Worm (Caenorhabditis elegans) whole organism, late embryonic: Measurements from ENCODE around the gene glr-6.

Experiments used
- C08G9.2 ChIP-seq: sonication (generic microtip); optimal IDR thresholded peaks from 2 replicates; lab custom pipeline; 2016; ENCODE audit warnings: mild to moderate bottlenecking, missing genetic modification characterization, moderate library complexity, missing compliant biosample characterization
- ama-1 ChIP-seq: fragments of 150-350 bp; optimal IDR thresholded peaks from 2 replicates; lab custom pipeline; 2014
- ceh-48 ChIP-seq: sonication (generic microtip); optimal IDR thresholded peaks from 2 replicates; lab custom pipeline; 2016; ENCODE audit warnings: missing genetic modification characterization, inconsistent platforms, missing compliant biosample characterization
- dmd-4 ChIP-seq: sonication (generic microtip); optimal IDR thresholded peaks from 2 replicates; lab custom pipeline; 2016; ENCODE audit warnings: borderline replicate concordance, missing genetic modification characterization, missing compliant biosample characterization
- fkh-10 ChIP-seq: fragments of 150-350 bp; optimal IDR thresholded peaks from 2 replicates; lab custom pipeline; 2014; ENCODE audit warnings: missing biosample characterization, missing genetic modification reagents, missing genetic modification characterization
- madf-2 ChIP-seq: sonication (generic microtip); optimal IDR thresholded peaks from 2 replicates; lab custom pipeline; 2017; ENCODE audit warnings: missing genetic modification characterization, missing compliant biosample characterization
- mec-3 ChIP-seq: sonication (generic microtip); optimal IDR thresholded peaks from 2 replicates; lab custom pipeline; 2016; ENCODE audit warnings: borderline replicate concordance, missing genetic modification characterization, missing compliant biosample characterization
- npax-4 ChIP-seq: sonication (generic microtip); optimal IDR thresholded peaks from 2 replicates; lab custom pipeline; 2016; ENCODE audit warnings: missing genetic modification characterization, missing compliant biosample characterization
- pag-3 ChIP-seq: sonication (generic microtip); optimal IDR thresholded peaks from 2 replicates; lab custom pipeline; 2016; ENCODE audit warnings: missing compliant biosample characterization, missing genetic modification characterization, borderline replicate concordance
- pha-4 ChIP-seq: fragments of 150-350 bp; optimal IDR thresholded peaks from 2 replicates; lab custom pipeline; 2018; ENCODE audit warnings: missing biosample characterization, missing genetic modification reagents, missing genetic modification characterization
- tbx-2 ChIP-seq: sonication (generic microtip); optimal IDR thresholded peaks from 2 replicates; lab custom pipeline; 2016; ENCODE audit warnings: missing genetic modification characterization, missing compliant biosample characterization
- unc-3 ChIP-seq, 2 experiments: fragments of 200-800 bp in 1 of 2; sonication (Bioruptor generic) in 1 of 2; sonication (generic microtip) in 1 of 2; conservative IDR thresholded peaks in 1 of 2; optimal IDR thresholded peaks in 1 of 2; 2 replicates each; pipeline versions ENCODE4 v1.3.6 to Lab custom; 2016 to 2022; ENCODE audit warnings: missing compliant biosample characterization in 2 of 2, missing genetic modification characterization in 2 of 2, missing genetic modification reagents in 1 of 2
- unc-86 ChIP-seq: sonication (generic microtip); optimal IDR thresholded peaks from 2 replicates; lab custom pipeline; 2016; ENCODE audit warnings: missing genetic modification characterization, missing compliant biosample characterization

DNA sequence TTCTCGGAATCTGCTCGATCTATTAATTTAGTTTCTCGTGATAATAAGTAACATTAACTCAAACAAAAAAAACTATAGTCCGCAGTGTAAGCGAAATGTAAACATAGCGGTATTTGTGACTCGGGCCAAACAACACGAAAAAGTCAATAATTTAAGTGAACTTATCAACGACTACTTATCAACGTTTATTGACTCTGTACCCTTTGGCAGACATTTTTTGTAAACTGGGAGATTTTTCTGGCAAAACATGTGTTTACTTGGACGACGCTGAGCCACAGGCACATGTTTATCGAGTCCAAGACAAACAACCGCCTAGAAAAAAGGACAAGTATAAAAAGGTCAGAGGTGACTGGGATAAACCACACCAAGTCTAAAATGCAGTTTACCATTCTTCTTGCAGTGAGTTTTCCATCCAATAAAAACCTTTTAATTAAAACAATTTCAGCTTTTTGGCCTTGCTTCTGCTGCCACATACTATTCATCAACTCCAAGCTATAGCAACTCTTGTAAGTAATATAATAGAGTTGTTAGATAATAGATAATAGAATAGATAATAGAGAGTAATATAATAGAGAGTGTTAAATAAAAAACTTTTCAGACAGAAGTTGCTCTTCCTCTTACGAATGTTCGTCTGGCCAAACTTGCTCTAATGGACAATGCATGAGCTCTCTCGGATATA lies 4.0 kb upstream of the glr-6 start, which contains the start of gene C53B7.3:
- no peak for TF ChIP-seq unc-86
- TF ChIP-seq ama-1 (lab: Kevin White, UChicago): no peak
- no peak for TF ChIP-seq mec-3
- no peak for TF ChIP-seq madf-2 (tag; lab: Kevin White, UChicago)
- no peak for TF ChIP-seq fkh-10 (GFP tag; lab: Kevin White, UChicago)
- no peak for TF ChIP-seq unc-3 (GFP tag; conservative IDR thresholded peaks at IDR 0.05; lab: Robert Waterston, UW)
- no peak for TF ChIP-seq unc-3 (tag; optimal IDR thresholded peaks at IDR 0.05; lab: Kevin White, UChicago)
- TF ChIP-seq pha-4: no peak
- no peak for TF ChIP-seq ceh-48 (tag; lab: Kevin White, UChicago)
- TF ChIP-seq npax-4: no peak
- TF ChIP-seq tbx-2 (tag; lab: Kevin White, UChicago): no peak
- TF ChIP-seq pag-3 (tag; lab: Kevin White, UChicago): no peak
- no peak for TF ChIP-seq C08G9.2 (tag; lab: Kevin White, UChicago)
- no peak for TF ChIP-seq dmd-4 (tag; lab: Kevin White, UChicago)
